Fruit fly (Drosophila melanogaster) whole organism, embryonic: ENCODE results near the gene Atg14.

Experiments
- ATbp ChIP-seq: fragments of 200-800 bp; sonication (Bioruptor generic); optimal IDR thresholded peaks from 2 replicates; lab custom pipeline; 2017; ENCODE audit warnings: missing biosample characterization, mild to moderate bottlenecking, missing genetic modification characterization, missing genetic modification reagents
- Adf1 ChIP-seq: fragments of 200-800 bp; sonication (Bioruptor generic); IDR thresholded peaks from 2 replicates; pipeline ENCODE4 v1.3.6; 2022; ENCODE audit warnings: missing biosample characterization, missing genetic modification characterization
- CG10366 ChIP-seq: fragments of 200-800 bp; sonication (Bioruptor generic); IDR thresholded peaks from 2 replicates; pipeline ENCODE4 v1.3.6; 2022; ENCODE audit warnings: missing biosample characterization, missing genetic modification characterization
- CG11695 ChIP-seq: fragments of 200-800 bp; sonication (Bioruptor generic); IDR thresholded peaks from 3 replicates; pipeline ENCODE4 v1.3.6; 2022; ENCODE audit warnings: missing biosample characterization, missing genetic modification characterization
- CG11696 ChIP-seq: fragments of 200-800 bp; sonication (Bioruptor generic); IDR thresholded peaks from 2 replicates; pipeline ENCODE4 v1.3.6; 2022; ENCODE audit warnings: missing biosample characterization, missing genetic modification characterization
- CG1233 ChIP-seq: fragments of 200-800 bp; sonication (Bioruptor generic); optimal IDR thresholded peaks from 4 replicates; lab custom pipeline; 2018; ENCODE audit warnings: missing biosample characterization, mild to moderate bottlenecking, missing genetic modification characterization
- CG14014 ChIP-seq: fragments of 200-800 bp; sonication (Bioruptor generic); IDR thresholded peaks from 2 replicates; pipeline ENCODE4 v1.3.6; 2022; ENCODE audit warnings: missing biosample characterization, missing genetic modification characterization
- CG1603 ChIP-seq: fragments of 200-800 bp; sonication (Bioruptor generic); optimal IDR thresholded peaks from 2 replicates; lab custom pipeline; 2019; ENCODE audit warnings: missing biosample characterization, mild to moderate bottlenecking, missing genetic modification characterization, moderate library complexity
- CG18764 ChIP-seq: fragments of 200-800 bp; sonication (Bioruptor generic); optimal IDR thresholded peaks from 3 replicates; lab custom pipeline; 2016; ENCODE audit warnings: missing biosample characterization, missing genetic modification characterization
- CG2199 ChIP-seq: fragments of 200-800 bp; sonication (Bioruptor generic); IDR thresholded peaks from 3 replicates; pipeline ENCODE4 v1.3.6; 2022; ENCODE audit warnings: missing biosample characterization, missing genetic modification characterization
- CG2889 ChIP-seq: fragments of 200-800 bp; sonication (Bioruptor generic); IDR thresholded peaks from 3 replicates; pipeline ENCODE4 v1.3.6; 2022; ENCODE audit warnings: missing biosample characterization, missing genetic modification characterization
- CG33213 ChIP-seq: fragments of 200-800 bp; sonication (Bioruptor generic); optimal IDR thresholded peaks from 3 replicates; lab custom pipeline; 2016; ENCODE audit warnings: missing biosample characterization, missing genetic modification characterization
- CG4404 ChIP-seq: fragments of 200-800 bp; sonication (Bioruptor generic); IDR thresholded peaks from 2 replicates; pipeline ENCODE4 v1.3.6; 2022; ENCODE audit warnings: missing biosample characterization, missing genetic modification characterization
- CG6654 ChIP-seq: fragments of 200-800 bp; sonication (Bioruptor generic); optimal IDR thresholded peaks from 2 replicates; lab custom pipeline; 2017; ENCODE audit warnings: missing biosample characterization, mild to moderate bottlenecking, missing genetic modification characterization
- CG6791 ChIP-seq: fragments of 200-800 bp; sonication (Bioruptor generic); IDR thresholded peaks from 3 replicates; pipeline ENCODE4 v1.3.6; 2022; ENCODE audit warnings: missing biosample characterization, missing genetic modification characterization; ENCODE audit not compliant: partially characterized antibody
- CG8924 ChIP-seq: fragments of 200-800 bp; optimal IDR thresholded peaks from 3 replicates; lab custom pipeline; 2019; ENCODE audit warnings: missing biosample characterization, mild to moderate bottlenecking, missing genetic modification characterization, moderate library complexity
- Dad ChIP-seq: fragments of 200-800 bp; sonication (Bioruptor generic); optimal IDR thresholded peaks from 3 replicates; lab custom pipeline; 2016; ENCODE audit warnings: missing biosample characterization, missing genetic modification characterization
- Dfd ChIP-seq, 2 experiments: fragments of >200 bp; optimal IDR thresholded peaks; 2 replicates each; lab custom pipeline; 2017; ENCODE audit warnings: missing biosample characterization in 2 of 2, missing genetic modification characterization in 2 of 2
- Eip74EF ChIP-seq, 2 experiments: fragments of 200-800 bp in 1 of 2; fragments of >200 bp in 1 of 2; sonication (Bioruptor generic) in 1 of 2; optimal IDR thresholded peaks; 2 replicates each; lab custom pipeline; 2017 to 2019; ENCODE audit warnings: missing biosample characterization in 2 of 2, missing genetic modification characterization in 2 of 2, mild to moderate bottlenecking in 1 of 2, moderate library complexity in 1 of 2
- Ets65A ChIP-seq: fragments of 200-800 bp; sonication (Bioruptor generic); peaks from one replicate; lab custom pipeline; 2016; ENCODE audit warnings: missing biosample characterization, missing genetic modification characterization
- Kr ChIP-seq: fragments of 200-800 bp; sonication (Bioruptor generic); optimal IDR thresholded peaks from 2 replicates; lab custom pipeline; 2017; ENCODE audit warnings: missing biosample characterization, mild to moderate bottlenecking, missing genetic modification characterization
- Med ChIP-seq: fragments of 200-800 bp; sonication (Bioruptor generic); peaks from one replicate; lab custom pipeline; 2016; ENCODE audit warnings: missing biosample characterization, missing genetic modification characterization, mild to moderate bottlenecking, inconsistent platforms, moderate library complexity
- Trl ChIP-seq, 3 experiments: fragments of >200 bp in 2 of 3; fragments of 200-800 bp in 1 of 3; sonication (Bioruptor generic) in 1 of 3; optimal IDR thresholded peaks; 2 replicates in 1 of 3; 3 replicates in 2 of 3; lab custom pipeline; 2016 to 2017; ENCODE audit warnings: missing biosample characterization in 1 of 3, missing genetic modification characterization in 1 of 3
- Usf ChIP-seq: fragments of 200-800 bp; sonication (Bioruptor generic); optimal IDR thresholded peaks from 2 replicates; lab custom pipeline; 2017; ENCODE audit warnings: missing genotype, missing biosample characterization, missing genetic modification characterization
- abd-A ChIP-seq: fragments of 200-800 bp; sonication (Bioruptor generic); optimal IDR thresholded peaks from 3 replicates; lab custom pipeline; 2019; ENCODE audit warnings: missing biosample characterization, mild to moderate bottlenecking, missing genetic modification characterization, moderate library complexity
- ac ChIP-seq: fragments of 200-800 bp; sonication (Bioruptor generic); optimal IDR thresholded peaks from 3 replicates; lab custom pipeline; 2017; ENCODE audit warnings: missing biosample characterization, mild to moderate bottlenecking, missing genetic modification characterization
- ash1 ChIP-seq: fragments of 200-800 bp; sonication (Bioruptor generic); optimal IDR thresholded peaks from 2 replicates; lab custom pipeline; 2018; ENCODE audit warnings: missing biosample characterization, mild to moderate bottlenecking, missing genetic modification characterization
- br ChIP-seq: fragments of >200 bp; optimal IDR thresholded peaks from 2 replicates; lab custom pipeline; 2017
- bsh ChIP-seq, 2 experiments: fragments of 200-800 bp; sonication (Bioruptor generic); optimal IDR thresholded peaks; 2 replicates each; lab custom pipeline; 2017 to 2018; ENCODE audit warnings: mild to moderate bottlenecking in 2 of 2, missing biosample characterization in 2 of 2, missing genetic modification characterization in 2 of 2, moderate library complexity in 1 of 2
- ewg ChIP-seq: fragments of 200-800 bp; sonication (Bioruptor generic); optimal IDR thresholded peaks from 3 replicates; lab custom pipeline; 2017; ENCODE audit warnings: mild to moderate bottlenecking, missing biosample characterization, missing genetic modification reagents, missing genetic modification characterization
- insv ChIP-seq, 2 experiments: fragments of 200-800 bp; sonication (Bioruptor generic); optimal IDR thresholded peaks; 3 replicates each; lab custom pipeline; 2016 to 2018; ENCODE audit warnings: missing biosample characterization in 2 of 2, missing genetic modification characterization in 2 of 2
- lab ChIP-seq: fragments of 200-800 bp; sonication (Bioruptor generic); optimal IDR thresholded peaks from 3 replicates; lab custom pipeline; 2017; ENCODE audit warnings: missing biosample characterization, missing genetic modification characterization, mild to moderate bottlenecking, moderate library complexity, missing genetic modification reagents
- sens ChIP-seq: fragments of 200-800 bp; sonication (Bioruptor generic); peaks from one replicate; lab custom pipeline; 2016; ENCODE audit warnings: missing biosample characterization, missing genetic modification characterization
- sens-2 ChIP-seq: fragments of 200-800 bp; sonication (Bioruptor generic); IDR thresholded peaks from 2 replicates; pipeline ENCODE4 v1.3.6; 2022; ENCODE audit warnings: missing biosample characterization, missing genetic modification characterization
- slp2 ChIP-seq: fragments of 200-800 bp; sonication (Bioruptor generic); optimal IDR thresholded peaks from 2 replicates; lab custom pipeline; 2016; ENCODE audit warnings: missing biosample characterization, missing genetic modification characterization
- sna ChIP-seq: fragments of 200-800 bp; sonication (Bioruptor generic); IDR thresholded peaks from 2 replicates; pipeline ENCODE4 v1.3.6; 2022; ENCODE audit warnings: missing biosample characterization, missing genetic modification characterization; ENCODE audit not compliant: partially characterized antibody
- stwl ChIP-seq: fragments of 200-800 bp; sonication (Bioruptor generic); optimal IDR thresholded peaks from 3 replicates; lab custom pipeline; 2018; ENCODE audit warnings: missing biosample characterization, mild to moderate bottlenecking, missing genetic modification characterization, moderate library complexity
- ttk ChIP-seq: fragments of 200-800 bp; sonication (Bioruptor generic); IDR thresholded peaks from 2 replicates; pipeline ENCODE4 v2.1.2; 2022; ENCODE audit warnings: missing biosample characterization, missing genetic modification characterization
- vvl ChIP-seq: fragments of 200-800 bp; sonication (Bioruptor generic); IDR thresholded peaks from 2 replicates; pipeline ENCODE4 v1.3.6; 2022; ENCODE audit warnings: missing biosample characterization, missing genetic modification characterization
- wek ChIP-seq: fragments of 200-800 bp; sonication (Bioruptor generic); optimal IDR thresholded peaks from 3 replicates; lab custom pipeline; 2018; ENCODE audit warnings: missing biosample characterization, mild to moderate bottlenecking, missing genetic modification characterization, moderate library complexity
- zen ChIP-seq: fragments of 200-800 bp; sonication (Bioruptor generic); optimal IDR thresholded peaks from 3 replicates; lab custom pipeline; 2018; ENCODE audit warnings: missing biosample characterization, mild to moderate bottlenecking, missing genetic modification characterization, moderate library complexity
- zen2 ChIP-seq: fragments of 200-800 bp; sonication (Bioruptor generic); IDR thresholded peaks from 3 replicates; pipeline ENCODE4 v1.3.6; 2022; ENCODE audit warnings: missing biosample characterization, missing genetic modification characterization; ENCODE audit not compliant: partially characterized antibody

Atg14 gene

DNA sequence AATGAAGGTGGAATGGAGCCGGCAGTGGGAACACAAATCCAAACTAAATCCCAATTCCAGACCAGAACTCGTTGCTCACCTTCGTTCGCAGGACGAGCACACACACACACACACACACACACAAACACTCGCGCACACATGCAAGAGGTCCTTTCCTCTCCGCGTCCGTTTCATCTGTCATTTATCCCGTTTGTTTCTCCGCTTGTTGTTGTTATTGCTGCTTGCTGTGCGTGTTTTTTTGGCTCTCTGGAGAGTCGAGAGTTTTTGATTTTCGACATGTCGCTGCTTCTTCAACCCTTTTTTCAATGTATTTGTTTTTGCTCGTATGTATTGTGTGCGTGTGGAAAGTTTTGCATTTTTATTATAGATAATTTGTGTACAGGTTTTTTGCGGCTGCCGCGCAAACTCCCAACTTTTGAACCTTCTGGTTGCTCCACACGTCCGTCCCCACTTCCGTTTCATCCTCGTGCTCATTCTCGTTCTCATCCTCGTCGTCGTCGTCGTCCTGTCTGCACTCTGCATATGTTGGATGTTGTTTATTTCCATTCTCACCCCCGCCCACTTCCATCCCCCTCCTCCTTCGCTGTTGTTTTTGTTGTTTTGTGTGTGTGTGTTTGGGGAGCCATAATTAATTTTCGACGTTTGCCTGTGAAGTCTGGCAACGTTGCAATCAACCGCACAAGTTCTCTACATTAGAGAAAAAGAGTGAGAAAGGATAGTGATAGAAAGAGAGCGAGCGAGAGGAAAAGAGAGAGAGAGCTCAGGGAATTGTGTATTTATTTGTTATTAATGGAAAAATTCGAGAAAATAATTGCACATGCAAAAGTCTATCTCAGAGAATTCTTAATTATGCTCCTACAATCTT, 46.8 kb upstream of the Atg14 start (continued):
- TF ChIP-seq Kr (peak; percentile 94), abd-A (tag; lab: Kevin White, UChicago) (peak; percentile 75), ttk (GFP tag; lab: Robert Waterston, UW) (no peak), CG10366 (GFP tag; lab: Robert Waterston, UW) (0 out of 2 replicates have a peak, but pooled peaks have one; percentile 0), Ets65A (GFP tag; lab: Kevin White, UChicago) (peak; percentile 77), ewg (peak; percentile 38), insv (GFP tag; optimal IDR thresholded peaks at IDR 0.05; lab: Kevin White, UChicago) (peak in 1 of 2 experiments; percentile 6), Trl (optimal IDR thresholded peaks at IDR 0.05; lab: Kevin White, UChicago) (peak; percentile 32 to 35), Trl (GFP tag; optimal IDR thresholded peaks at IDR 0.05; lab: Kevin White, UChicago) (no peak), CG1233 (GFP tag; lab: Kevin White, UChicago) (no peak)

DNA sequence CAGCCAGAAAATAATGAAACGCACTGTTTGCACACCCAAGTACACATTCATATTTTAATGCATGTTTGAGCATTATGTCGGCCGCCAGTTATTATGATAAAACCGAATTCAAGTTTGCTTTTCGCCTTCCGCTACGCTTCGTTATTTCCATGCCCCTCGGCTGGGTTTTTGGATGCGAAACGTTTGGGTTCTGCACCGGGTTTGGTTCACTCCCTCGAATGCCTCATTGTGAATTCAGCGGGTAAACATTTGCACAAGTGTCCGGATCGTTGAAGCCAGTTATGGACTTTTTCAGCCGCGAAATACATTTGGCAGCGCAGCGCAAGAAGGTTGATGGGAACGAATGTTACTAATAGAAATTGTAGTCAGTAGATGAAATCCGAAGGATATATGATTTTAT, 45.0 kb upstream of the Atg14 start:
- TF ChIP-seq Med (GFP tag; lab: Kevin White, UChicago) (peak; percentile 53), sens (GFP tag; lab: Kevin White, UChicago) (peak; percentile 24), wek (peak; percentile 15), vvl (peak; percentile 9; the same call in 1 of the 2 replicates), CG4404 (no peak), br (lab: Kevin White, UChicago) (no peak), CG11695 (GFP tag; lab: Robert Waterston, UW) (0 out of 3 replicates have a peak, but pooled peaks have one; percentile 28), lab (peak; percentile 13), CG33213 (GFP tag; lab: Kevin White, UChicago) (no peak), ATbp (GFP tag; lab: Kevin White, UChicago) (peak; percentile 20)

DNA sequence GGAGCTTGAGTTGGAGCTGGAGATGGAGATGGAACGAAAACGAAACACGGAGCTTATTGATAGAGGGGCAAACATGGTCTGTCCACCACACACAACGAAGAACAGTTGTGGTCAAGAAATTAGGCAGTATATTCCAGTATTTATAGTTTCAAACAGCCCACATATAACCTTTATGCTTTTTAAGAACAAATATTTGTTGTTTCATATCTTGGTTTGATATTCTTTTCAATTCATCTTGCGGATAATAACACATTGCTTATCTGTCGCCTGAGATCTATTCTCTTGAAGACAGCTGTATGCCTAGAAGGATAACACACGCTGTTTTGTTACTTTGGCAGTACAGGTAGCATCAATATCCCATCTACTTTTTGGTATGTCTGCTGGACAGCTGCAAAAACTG, 43.4 kb upstream of the Atg14 start:
- TF ChIP-seq CG2889 (GFP tag; lab: Robert Waterston, UW) (no peak), CG1603 (tag; lab: Kevin White, UChicago) (peak; percentile 9), CG8924 (tag; lab: Kevin White, UChicago) (no peak), Med (GFP tag; lab: Kevin White, UChicago) (peak; percentile 35), CG11696 (GFP tag; lab: Robert Waterston, UW) (0 out of 2 replicates have a peak, but pooled peaks have one; percentile 52), CG6654 (GFP tag; lab: Kevin White, UChicago) (no peak), zen (tag; lab: Kevin White, UChicago) (peak; percentile 1), ac (peak; percentile 51), Trl (optimal IDR thresholded peaks at IDR 0.05; lab: Kevin White, UChicago) (no peak), Trl (GFP tag; optimal IDR thresholded peaks at IDR 0.05; lab: Kevin White, UChicago) (no peak), bsh (GFP tag; optimal IDR thresholded peaks at IDR 0.05; lab: Kevin White, UChicago) (peak in 1 of 2 experiments; percentile 22), insv (GFP tag; optimal IDR thresholded peaks at IDR 0.05; lab: Kevin White, UChicago) (no peak), ash1 (GFP tag; lab: Kevin White, UChicago) (no peak), Adf1 (no peak)

DNA sequence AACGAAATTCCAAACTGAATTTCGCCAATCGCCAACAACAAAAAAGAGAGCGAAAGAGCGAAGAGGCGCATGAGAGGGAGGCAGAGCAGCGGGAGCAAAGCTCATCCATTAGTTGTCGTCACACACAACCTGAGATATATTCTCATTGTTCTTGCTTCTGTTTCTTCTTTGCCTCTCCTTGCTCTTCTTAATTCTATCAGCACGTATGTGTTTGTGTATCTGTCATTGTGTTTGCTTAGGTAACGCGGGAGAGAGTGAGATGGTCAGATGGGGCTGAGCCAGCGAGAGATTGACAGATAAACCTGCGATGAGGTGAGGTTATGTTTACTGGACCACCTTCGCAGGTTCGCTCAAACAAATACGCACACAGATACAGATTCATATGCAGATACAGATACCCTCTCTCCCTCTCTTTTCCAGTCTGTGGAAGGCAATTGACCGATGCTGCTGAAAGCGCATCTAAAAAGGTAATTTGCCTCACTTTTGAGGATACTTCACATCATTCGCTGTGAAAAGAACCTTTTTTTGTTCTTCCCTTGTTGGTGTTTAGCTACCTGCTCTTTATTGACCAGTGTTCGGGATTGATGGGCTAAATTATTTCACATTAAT, 42.1 kb upstream of the Atg14 start:
- TF ChIP-seq stwl (tag; lab: Kevin White, UChicago) (no peak), zen2 (GFP tag; lab: Robert Waterston, UW) (no peak), Dad (GFP tag; lab: Kevin White, UChicago) (no peak), CG18764 (GFP tag; lab: Kevin White, UChicago) (no peak), Usf (GFP tag; lab: Kevin White, UChicago) (no peak), CG14014 (GFP tag; lab: Robert Waterston, UW) (no peak), Trl (optimal IDR thresholded peaks at IDR 0.05; lab: Kevin White, UChicago) (peak; percentile 51 to 84), Trl (GFP tag; optimal IDR thresholded peaks at IDR 0.05; lab: Kevin White, UChicago) (no peak), Dfd (GFP tag; optimal IDR thresholded peaks at IDR 0.05; lab: Kevin White, UChicago) (no peak), sens-2 (GFP tag; lab: Robert Waterston, UW) (no peak), Eip74EF (GFP tag; optimal IDR thresholded peaks at IDR 0.05; lab: Kevin White, UChicago) (no peak), slp2 (no peak), CG2199 (GFP tag; lab: Robert Waterston, UW) (0 out of 3 replicates have a peak, but pooled peaks have one; percentile 33), CG6791 (GFP tag; lab: Robert Waterston, UW) (no peak), sna (GFP tag; lab: Robert Waterston, UW) (0 out of 2 replicates have a peak, but pooled peaks have one; percentile 27)
